Worm (Caenorhabditis elegans) whole organism, L4 larva: ENCODE data around the gene srx-23.
A peak's percentile ranks its signal among the peaks of the same experiment; 100 is the strongest.

Experiments
- D1046.2 ChIP-seq: fragments of 200-800 bp; sonication (Bioruptor generic); IDR thresholded peaks from 2 replicates; pipeline ENCODE4 v1.3.6; 2022; ENCODE audit warnings: missing genetic modification characterization, missing compliant biosample characterization
- F37D6.2 ChIP-seq: sonication (generic microtip); optimal IDR thresholded peaks from 2 replicates; lab custom pipeline; 2016; ENCODE audit warnings: mild to moderate bottlenecking, missing genetic modification characterization, missing compliant biosample characterization
- R02D3.7 ChIP-seq: fragments of 150-350 bp; sonication (generic microtip); optimal IDR thresholded peaks from 3 replicates; lab custom pipeline; 2014; ENCODE audit warnings: missing biosample characterization, missing genetic modification characterization
- T20F7.1 ChIP-seq: fragments of 200-800 bp; sonication (Bioruptor generic); optimal IDR thresholded peaks from 2 replicates; lab custom pipeline; 2018; ENCODE audit warnings: mild to moderate bottlenecking, missing genetic modification characterization, missing compliant biosample characterization
- T26A8.4 ChIP-seq: fragments of 200-800 bp; sonication (Bioruptor generic); IDR thresholded peaks from 2 replicates; pipeline ENCODE4 v1.3.6; 2022; ENCODE audit warnings: missing genetic modification characterization, missing compliant biosample characterization
- Y105C5A.15 ChIP-seq: fragments of 200-800 bp; sonication (Bioruptor generic); IDR thresholded peaks from 2 replicates; pipeline ENCODE4 v1.3.6; 2022; ENCODE audit warnings: missing genetic modification characterization, missing compliant biosample characterization
- Y5F2A.4 ChIP-seq: fragments of 200-800 bp; sonication (Bioruptor generic); optimal IDR thresholded peaks from 2 replicates; lab custom pipeline; 2018; ENCODE audit warnings: mild to moderate bottlenecking, missing genetic modification characterization, missing compliant biosample characterization
- ZK546.5 ChIP-seq, 2 experiments: sonication (generic microtip); optimal IDR thresholded peaks; 2 replicates each; lab custom pipeline; 2017; ENCODE audit warnings: missing biosample characterization in 2 of 2, missing genetic modification characterization in 2 of 2
- aly-2 ChIP-seq: sonication (generic microtip); optimal IDR thresholded peaks from 2 replicates; lab custom pipeline; 2018; ENCODE audit warnings: missing biosample characterization, missing genetic modification characterization
- arid-1 ChIP-seq: fragments of 200-800 bp; sonication (Bioruptor generic); conservative IDR thresholded peaks from 2 replicates; pipeline ENCODE4 v1.3.6; 2022; ENCODE audit warnings: missing genetic modification reagents, missing genetic modification characterization, missing compliant biosample characterization
- ceh-20 ChIP-seq: fragments of 200-800 bp; sonication (Bioruptor generic); IDR thresholded peaks from 2 replicates; pipeline ENCODE4 v1.3.6; 2022; ENCODE audit warnings: missing genetic modification reagents, missing genetic modification characterization, missing compliant biosample characterization
- ceh-62 ChIP-seq: sonication (generic microtip); optimal IDR thresholded peaks from 2 replicates; lab custom pipeline; 2017; ENCODE audit warnings: missing biosample characterization, missing genetic modification characterization
- ceh-82 ChIP-seq: sonication (generic microtip); optimal IDR thresholded peaks from 2 replicates; lab custom pipeline; 2017; ENCODE audit warnings: missing biosample characterization, missing genetic modification characterization
- cey-2 ChIP-seq: sonication (generic microtip); optimal IDR thresholded peaks from 3 replicates; lab custom pipeline; 2017; ENCODE audit warnings: missing genetic modification characterization, mild to moderate bottlenecking, missing compliant biosample characterization, antibody characterized with exemption, borderline replicate concordance; ENCODE audit not compliant: insufficient read depth
- ctbp-1 ChIP-seq: fragments of 200-800 bp; sonication (Bioruptor generic); IDR thresholded peaks from 2 replicates; pipeline ENCODE4 v1.3.6; 2022; ENCODE audit warnings: missing genetic modification reagents, missing genetic modification characterization, missing compliant biosample characterization
- daf-12 ChIP-seq: fragments of 150-350 bp; optimal IDR thresholded peaks from 2 replicates; lab custom pipeline; 2014; ENCODE audit warnings: missing biosample characterization, missing genetic modification reagents, missing genetic modification characterization
- daf-19 ChIP-seq: fragments of 200-800 bp; sonication (Bioruptor generic); conservative IDR thresholded peaks from 2 replicates; pipeline ENCODE4 v1.3.6; 2022; ENCODE audit warnings: missing genetic modification characterization, missing compliant biosample characterization
- dmd-6 ChIP-seq: fragments of 200-800 bp; sonication (Bioruptor generic); IDR thresholded peaks from 2 replicates; pipeline ENCODE4 v1.3.6; 2022; ENCODE audit warnings: missing genetic modification reagents, missing genetic modification characterization, missing compliant biosample characterization
- dmd-9 ChIP-seq: fragments of 200-800 bp; sonication (Bioruptor generic); IDR thresholded peaks from 2 replicates; pipeline ENCODE4 v1.3.6; 2022; ENCODE audit warnings: missing genetic modification reagents, missing genetic modification characterization, missing compliant biosample characterization
- dpl-1 ChIP-seq: fragments of 150-350 bp; optimal IDR thresholded peaks from 2 replicates; lab custom pipeline; 2014; ENCODE audit warnings: missing biosample characterization, missing genetic modification reagents, missing genetic modification characterization
- duxl-1 ChIP-seq: sonication (generic microtip); optimal IDR thresholded peaks from 2 replicates; lab custom pipeline; 2016; ENCODE audit warnings: mild to moderate bottlenecking, missing genetic modification characterization, moderate library complexity, missing compliant biosample characterization; ENCODE audit not compliant: poor library complexity
- fkh-10 ChIP-seq: fragments of 150-350 bp; optimal IDR thresholded peaks from 2 replicates; lab custom pipeline; 2014; ENCODE audit warnings: missing biosample characterization, missing genetic modification reagents, missing genetic modification characterization
- gei-8 ChIP-seq: fragments of 200-800 bp; sonication (Bioruptor generic); optimal IDR thresholded peaks from 2 replicates; lab custom pipeline; 2018; ENCODE audit warnings: mild to moderate bottlenecking, missing genetic modification characterization, missing compliant biosample characterization
- hlh-11 ChIP-seq: fragments of 200-800 bp; sonication (Bioruptor generic); optimal IDR thresholded peaks from 2 replicates; lab custom pipeline; 2018; ENCODE audit warnings: mild to moderate bottlenecking, missing genetic modification characterization, missing compliant biosample characterization
- hmg-1.1 ChIP-seq: fragments of 200-800 bp; sonication (Bioruptor generic); IDR thresholded peaks from 2 replicates; pipeline ENCODE4 v1.3.6; 2022; ENCODE audit warnings: missing genetic modification reagents, missing genetic modification characterization, missing compliant biosample characterization
- jun-1 ChIP-seq: fragments of 150-350 bp; optimal IDR thresholded peaks from 2 replicates; lab custom pipeline; 2014; ENCODE audit warnings: missing biosample characterization, missing genetic modification reagents, missing genetic modification characterization
- lim-7 ChIP-seq: fragments of 200-800 bp; sonication (Bioruptor generic); IDR thresholded peaks from 2 replicates; pipeline ENCODE4 v1.3.6; 2022; ENCODE audit warnings: missing genetic modification characterization, missing compliant biosample characterization
- lin-13 ChIP-seq: fragments of 150-350 bp; optimal IDR thresholded peaks from 2 replicates; lab custom pipeline; 2014; ENCODE audit warnings: missing biosample characterization, missing genetic modification reagents, missing genetic modification characterization
- lin-15B ChIP-seq: fragments of 150-350 bp; sonication (generic microtip); optimal IDR thresholded peaks from 3 replicates; lab custom pipeline; 2014; ENCODE audit warnings: missing biosample characterization, missing genetic modification characterization
- lin-39 ChIP-seq: fragments of 150-350 bp; optimal IDR thresholded peaks from 2 replicates; lab custom pipeline; 2014; ENCODE audit warnings: missing biosample characterization, missing genetic modification reagents, missing genetic modification characterization
- lir-3 ChIP-seq: sonication (generic microtip); optimal IDR thresholded peaks from 2 replicates; lab custom pipeline; 2016; ENCODE audit warnings: mild to moderate bottlenecking, missing genetic modification characterization, missing compliant biosample characterization
- mdl-1 ChIP-seq, 2 experiments: fragments of 150-350 bp in 1 of 2; sonication (generic microtip) in 1 of 2; optimal IDR thresholded peaks; 2 replicates each; lab custom pipeline; 2014 to 2017; ENCODE audit warnings: missing biosample characterization in 2 of 2, missing genetic modification characterization in 2 of 2
- mes-2 ChIP-seq: sonication (generic microtip); optimal IDR thresholded peaks from 2 replicates; lab custom pipeline; 2016; ENCODE audit warnings: missing genotype, mild to moderate bottlenecking, missing genetic modification characterization, missing compliant biosample characterization; ENCODE audit not compliant: poor library complexity, severe bottlenecking
- mxl-2 ChIP-seq: fragments of 200-800 bp; sonication (Bioruptor generic); conservative IDR thresholded peaks from 2 replicates; pipeline ENCODE4 v1.3.6; 2022; ENCODE audit warnings: missing genetic modification reagents, missing genetic modification characterization, missing compliant biosample characterization
- mxl-3 ChIP-seq: fragments of 200-800 bp; sonication (Bioruptor generic); optimal IDR thresholded peaks from 2 replicates; lab custom pipeline; 2018; ENCODE audit warnings: mild to moderate bottlenecking, missing genetic modification characterization, missing compliant biosample characterization
- nhr-111 ChIP-seq: fragments of 200-800 bp; sonication (Bioruptor generic); optimal IDR thresholded peaks from 2 replicates; lab custom pipeline; 2018; ENCODE audit warnings: mild to moderate bottlenecking, missing genetic modification characterization, missing compliant biosample characterization
- nhr-42 ChIP-seq: fragments of 200-800 bp; sonication (Bioruptor generic); IDR thresholded peaks from 2 replicates; pipeline ENCODE4 v1.3.6; 2022; ENCODE audit warnings: missing genetic modification characterization, missing compliant biosample characterization
- nhr-48 ChIP-seq: sonication (generic microtip); optimal IDR thresholded peaks from 2 replicates; lab custom pipeline; 2016; ENCODE audit warnings: mild to moderate bottlenecking, missing genetic modification characterization, missing compliant biosample characterization
- nhr-6 ChIP-seq: fragments of 150-350 bp; optimal IDR thresholded peaks from 2 replicates; lab custom pipeline; 2014; ENCODE audit warnings: missing biosample characterization, missing genetic modification characterization
- set-16 ChIP-seq: fragments of 200-800 bp; sonication (Bioruptor generic); IDR thresholded peaks from 2 replicates; pipeline ENCODE4 v1.3.6; 2022; ENCODE audit warnings: missing genetic modification reagents, missing genetic modification characterization, missing compliant biosample characterization
- tag-97 ChIP-seq: fragments of 200-800 bp; sonication (Bioruptor generic); IDR thresholded peaks from 2 replicates; pipeline ENCODE4 v1.3.6; 2022; ENCODE audit warnings: missing genetic modification characterization, missing compliant biosample characterization
- unc-130 ChIP-seq: sonication (generic microtip); optimal IDR thresholded peaks from 2 replicates; lab custom pipeline; 2016; ENCODE audit warnings: missing genetic modification reagents, missing genetic modification characterization, missing compliant biosample characterization
- unc-39 ChIP-seq: sonication (generic microtip); optimal IDR thresholded peaks from 2 replicates; lab custom pipeline; 2017; ENCODE audit warnings: missing biosample characterization, missing genetic modification characterization
- unc-62 ChIP-seq, 3 experiments: fragments of 150-350 bp in 1 of 3; sonication (generic microtip); optimal IDR thresholded peaks in 2 of 3; peaks in 1 of 3; 1 replicate in 1 of 3; 2 replicates in 2 of 3; lab custom pipeline; 2014 to 2017; ENCODE audit warnings: missing biosample characterization in 3 of 3, missing genetic modification characterization in 3 of 3, missing genetic modification reagents in 3 of 3, missing genotype in 1 of 3
- vab-7 ChIP-seq: fragments of 200-800 bp; sonication (Bioruptor generic); IDR thresholded peaks from 2 replicates; pipeline ENCODE4 v1.3.6; 2022; ENCODE audit warnings: missing genetic modification reagents, missing genetic modification characterization, missing compliant biosample characterization
- zag-1 ChIP-seq: fragments of 150-350 bp; optimal IDR thresholded peaks from 2 replicates; lab custom pipeline; 2014; ENCODE audit warnings: missing biosample characterization, missing genetic modification characterization
- zfp-2 ChIP-seq: sonication (generic microtip); optimal IDR thresholded peaks from 2 replicates; lab custom pipeline; 2016; ENCODE audit warnings: mild to moderate bottlenecking, missing genetic modification characterization, missing compliant biosample characterization
- zip-2 ChIP-seq: fragments of 150-350 bp; optimal IDR thresholded peaks from 2 replicates; lab custom pipeline; 2014; ENCODE audit warnings: missing biosample characterization, missing genetic modification characterization

srx-23 gene

ce11 chrV:728822-729493 lies 46.8 kb downstream of the srx-23 start (continued):
- TF ChIP-seq unc-62 (GFP tag; optimal IDR thresholded peaks at IDR 0.05 in 1 of 2; lab: Kevin White, UChicago) (no peak), unc-62 (tag; optimal IDR thresholded peaks at IDR 0.05; lab: Kevin White, UChicago) (no peak), duxl-1 (no peak), ceh-82 (tag; lab: Kevin White, UChicago) (no peak), daf-12 (no peak)

- TF ChIP-seq nhr-48 (tag; lab: Kevin White, UChicago) (peak; percentile 79), arid-1 (GFP tag; lab: Robert Waterston, UW) (no peak), mdl-1 (tag; optimal IDR thresholded peaks at IDR 0.05; lab: Kevin White, UChicago) (peak in 1 of 2 experiments; percentile 74), vab-7 (GFP tag; lab: Robert Waterston, UW) (no peak), daf-19 (GFP tag; lab: Robert Waterston, UW) (no peak), lim-7 (GFP tag; lab: Robert Waterston, UW) (0 out of 2 replicates have a peak, but pooled peaks have one; percentile 29), nhr-6 (tag; lab: Kevin White, UChicago) (no peak), T20F7.1 (no peak), dmd-6 (peak; percentile 66), Y5F2A.4 (GFP tag; lab: Kevin White, UChicago) (no peak), lin-39 (no peak), tag-97 (no peak), zip-2 (no peak), lir-3 (tag; lab: Kevin White, UChicago) (no peak), F37D6.2 (tag; lab: Kevin White, UChicago) (no peak), cey-2 (peak; percentile 38), hlh-11 (tag; lab: Kevin White, UChicago) (peak; percentile 92), unc-130 (GFP tag; lab: Kevin White, UChicago) (no peak), zag-1 (tag; lab: Kevin White, UChicago) (no peak), hmg-1.1 (GFP tag; lab: Robert Waterston, UW) (no peak), zfp-2 (tag; lab: Kevin White, UChicago) (no peak), unc-62 (GFP tag; optimal IDR thresholded peaks at IDR 0.05 in 1 of 2; lab: Kevin White, UChicago) (peak in 1 of 2 experiments; percentile 60), unc-62 (tag; optimal IDR thresholded peaks at IDR 0.05; lab: Kevin White, UChicago) (no peak), ZK546.5 (tag; optimal IDR thresholded peaks at IDR 0.05; lab: Kevin White, UChicago) (no peak), mxl-3 (peak; percentile 72), fkh-10 (GFP tag; lab: Kevin White, UChicago) (no peak), ceh-20 (GFP tag; lab: Robert Waterston, UW) (no peak), mxl-2 (GFP tag; lab: Robert Waterston, UW) (no peak), dmd-9 (GFP tag; lab: Robert Waterston, UW) (no peak), Y105C5A.15 (0 out of 2 replicates have a peak, but pooled peaks have one; percentile 49), mes-2 (tag; lab: Kevin White, UChicago) (peak; percentile 39), set-16 (GFP tag; lab: Robert Waterston, UW) (no peak), unc-39 (tag; lab: Kevin White, UChicago) (no peak), D1046.2 (GFP tag; lab: Robert Waterston, UW) (no peak), R02D3.7 (tag; lab: Kevin White, UChicago) (no peak), nhr-42 (GFP tag; lab: Robert Waterston, UW) (0 out of 2 replicates have a peak, but pooled peaks have one; percentile 4), gei-8 (peak; percentile 2), lin-15B (tag; lab: Kevin White, UChicago) (no peak), jun-1 (no peak), aly-2 (tag; lab: Kevin White, UChicago) (no peak), ceh-62 (no peak), nhr-111 (GFP tag; lab: Kevin White, UChicago) (no peak), lin-13 (GFP tag; lab: Kevin White, UChicago) (peak; percentile 4), ctbp-1 (GFP tag; lab: Robert Waterston, UW) (0 out of 2 replicates have a peak, but pooled peaks have one; percentile 25), dpl-1 (GFP tag; lab: Kevin White, UChicago) (no peak), T26A8.4 (GFP tag; lab: Robert Waterston, UW) (peak; percentile 78)
Observed at ce11 chrV:730216-730615, 48.1 kb downstream of the srx-23 start.
